Fruit fly (Drosophila melanogaster) whole organism, embryonic: ENCODE data around the gene Obp73a.
A peak's percentile ranks its signal among the peaks of the same experiment; 100 is the strongest.

Source experiments
- Atf-2 ChIP-seq: fragments of 200-800 bp; sonication (Bioruptor generic); optimal IDR thresholded peaks from 2 replicates; lab custom pipeline; 2016; ENCODE audit warnings: missing biosample characterization, missing genetic modification characterization
- B-H1 ChIP-seq: fragments of 200-800 bp; sonication (Bioruptor generic); IDR thresholded peaks from 3 replicates; pipeline ENCODE4 v1.3.6; 2022; ENCODE audit warnings: missing biosample characterization, missing genetic modification characterization
- CG10366 ChIP-seq: fragments of 200-800 bp; sonication (Bioruptor generic); IDR thresholded peaks from 2 replicates; pipeline ENCODE4 v1.3.6; 2022; ENCODE audit warnings: missing biosample characterization, missing genetic modification characterization
- CG11456 ChIP-seq: fragments of 200-800 bp; sonication (Bioruptor generic); IDR thresholded peaks from 3 replicates; pipeline ENCODE4 v1.3.6; 2022; ENCODE audit warnings: missing biosample characterization, missing genetic modification characterization
- CG12391 ChIP-seq: fragments of 200-800 bp; sonication (Bioruptor generic); optimal IDR thresholded peaks from 3 replicates; lab custom pipeline; 2018; ENCODE audit warnings: missing biosample characterization, mild to moderate bottlenecking, missing genetic modification characterization, moderate library complexity
- CG15696 ChIP-seq: fragments of 200-800 bp; sonication (Bioruptor generic); optimal IDR thresholded peaks from 2 replicates; lab custom pipeline; 2019; ENCODE audit warnings: missing biosample characterization, mild to moderate bottlenecking, missing genetic modification characterization, moderate library complexity
- CG18011 ChIP-seq: fragments of 200-800 bp; sonication (Bioruptor generic); optimal IDR thresholded peaks from 2 replicates; lab custom pipeline; 2017; ENCODE audit warnings: missing biosample characterization, missing genetic modification characterization, mild to moderate bottlenecking, moderate library complexity, missing genotype
- CG2712 ChIP-seq: fragments of 200-800 bp; optimal IDR thresholded peaks from 3 replicates; lab custom pipeline; 2019; ENCODE audit warnings: missing biosample characterization, mild to moderate bottlenecking, missing genetic modification characterization, moderate library complexity
- CG42726 ChIP-seq: fragments of 200-800 bp; sonication (Bioruptor generic); IDR thresholded peaks from 2 replicates; pipeline ENCODE4 v1.3.6; 2022; ENCODE audit warnings: missing biosample characterization, missing genetic modification characterization; ENCODE audit not compliant: partially characterized antibody
- CG5180 ChIP-seq: fragments of 200-800 bp; sonication (Bioruptor generic); optimal IDR thresholded peaks from 3 replicates; lab custom pipeline; 2017; ENCODE audit warnings: missing biosample characterization, missing genetic modification characterization, mild to moderate bottlenecking, moderate library complexity, missing genetic modification reagents
- CG6254 ChIP-seq: fragments of 200-800 bp; sonication (Bioruptor generic); optimal IDR thresholded peaks from 3 replicates; lab custom pipeline; 2017; ENCODE audit warnings: mild to moderate bottlenecking, missing biosample characterization, missing genetic modification reagents, missing genetic modification characterization
- CG6689 ChIP-seq: fragments of 200-800 bp; sonication (Bioruptor generic); IDR thresholded peaks from 2 replicates; pipeline ENCODE4 v1.3.6; 2022; ENCODE audit warnings: missing biosample characterization, missing genetic modification characterization
- CG6854 ChIP-seq: fragments of 200-800 bp; sonication (Bioruptor generic); optimal IDR thresholded peaks from 3 replicates; lab custom pipeline; 2017; ENCODE audit warnings: missing biosample characterization, mild to moderate bottlenecking, missing genetic modification characterization
- CG7271 ChIP-seq: fragments of 200-800 bp; sonication (Bioruptor generic); optimal IDR thresholded peaks from 2 replicates; lab custom pipeline; 2018; ENCODE audit warnings: missing biosample characterization, mild to moderate bottlenecking, missing genetic modification characterization, moderate library complexity
- CG7357 ChIP-seq: fragments of 200-800 bp; sonication (Bioruptor generic); IDR thresholded peaks from 3 replicates; pipeline ENCODE4 v1.3.6; 2022; ENCODE audit warnings: missing biosample characterization, missing genetic modification characterization
- CG7963 ChIP-seq: fragments of 200-800 bp; sonication (Bioruptor generic); IDR thresholded peaks from 3 replicates; pipeline ENCODE4 v1.3.6; 2022; ENCODE audit warnings: missing biosample characterization, missing genetic modification characterization; ENCODE audit not compliant: partially characterized antibody
- CG8388 ChIP-seq: fragments of 200-800 bp; sonication (Bioruptor generic); optimal IDR thresholded peaks from 2 replicates; lab custom pipeline; 2019; ENCODE audit warnings: missing biosample characterization, mild to moderate bottlenecking, missing genetic modification characterization, moderate library complexity
- CG9797 ChIP-seq: fragments of 200-800 bp; sonication (Bioruptor generic); optimal IDR thresholded peaks from 3 replicates; lab custom pipeline; 2018; ENCODE audit warnings: missing biosample characterization, mild to moderate bottlenecking, missing genetic modification characterization
- CkIIα-i1 ChIP-seq: fragments of 200-800 bp; sonication (Bioruptor generic); IDR thresholded peaks from 2 replicates; pipeline ENCODE4 v1.3.6; 2022; ENCODE audit warnings: missing biosample characterization, missing genetic modification characterization
- CoRest ChIP-seq: fragments of 200-800 bp; sonication (Bioruptor generic); optimal IDR thresholded peaks from 3 replicates; lab custom pipeline; 2018; ENCODE audit warnings: missing biosample characterization, mild to moderate bottlenecking, missing genetic modification characterization, moderate library complexity
- Gsc ChIP-seq: fragments of 200-800 bp; sonication (Bioruptor generic); IDR thresholded peaks from 2 replicates; pipeline ENCODE4 v1.3.6; 2022; ENCODE audit warnings: missing biosample characterization, missing genetic modification characterization
- HLH3B ChIP-seq: fragments of 200-800 bp; sonication (Bioruptor generic); IDR thresholded peaks from 2 replicates; pipeline ENCODE4 v1.3.6; 2022; ENCODE audit warnings: missing biosample characterization, missing genetic modification characterization
- Hand ChIP-seq: fragments of 200-800 bp; sonication (Bioruptor generic); optimal IDR thresholded peaks from 2 replicates; lab custom pipeline; 2017; ENCODE audit warnings: mild to moderate bottlenecking, missing biosample characterization, missing genetic modification reagents, missing genetic modification characterization
- Hr78 ChIP-seq, 2 experiments: fragments of 200-800 bp in 1 of 2; fragments of >200 bp in 1 of 2; sonication (Bioruptor generic) in 1 of 2; optimal IDR thresholded peaks; 2 replicates each; lab custom pipeline; 2017 to 2019; ENCODE audit warnings: missing biosample characterization in 2 of 2, missing genetic modification characterization in 2 of 2, mild to moderate bottlenecking in 1 of 2, moderate library complexity in 1 of 2
- MBD-R2 ChIP-seq: fragments of 200-800 bp; sonication (Bioruptor generic); IDR thresholded peaks from 2 replicates; pipeline ENCODE4 v1.3.6; 2022; ENCODE audit warnings: missing biosample characterization, missing genetic modification characterization
- Side ChIP-seq: fragments of 200-800 bp; sonication (Bioruptor generic); optimal IDR thresholded peaks from 2 replicates; lab custom pipeline; 2016; ENCODE audit warnings: missing biosample characterization, missing genetic modification characterization
- Sry-β ChIP-seq: fragments of 200-800 bp; sonication (Bioruptor generic); optimal IDR thresholded peaks from 2 replicates; lab custom pipeline; 2018; ENCODE audit warnings: missing biosample characterization, mild to moderate bottlenecking, missing genetic modification characterization, moderate library complexity
- ac ChIP-seq: fragments of 200-800 bp; sonication (Bioruptor generic); optimal IDR thresholded peaks from 3 replicates; lab custom pipeline; 2017; ENCODE audit warnings: missing biosample characterization, mild to moderate bottlenecking, missing genetic modification characterization
- chif ChIP-seq, 2 experiments: fragments of 200-800 bp; sonication (Bioruptor generic); optimal IDR thresholded peaks; 3 replicates each; lab custom pipeline; 2016; ENCODE audit warnings: missing biosample characterization in 2 of 2, missing genetic modification characterization in 2 of 2
- chinmo ChIP-seq: fragments of 200-800 bp; sonication (Bioruptor generic); IDR thresholded peaks from 4 replicates; pipeline ENCODE4 v1.3.6; 2022; ENCODE audit warnings: missing biosample characterization, missing genetic modification characterization; ENCODE audit not compliant: partially characterized antibody
- dm ChIP-seq: fragments of 200-800 bp; sonication (Bioruptor generic); optimal IDR thresholded peaks from 3 replicates; lab custom pipeline; 2016; ENCODE audit warnings: missing biosample characterization, missing genetic modification characterization
- ems ChIP-seq: fragments of 200-800 bp; sonication (Bioruptor generic); optimal IDR thresholded peaks from 3 replicates; lab custom pipeline; 2016; ENCODE audit warnings: missing biosample characterization, missing genetic modification characterization
- en ChIP-seq: fragments of 200-800 bp; sonication (Bioruptor generic); optimal IDR thresholded peaks from 2 replicates; lab custom pipeline; 2016; ENCODE audit warnings: missing biosample characterization, missing genetic modification characterization
- gce ChIP-seq: fragments of 200-800 bp; sonication (Bioruptor generic); IDR thresholded peaks from 3 replicates; pipeline ENCODE4 v1.3.6; 2022; ENCODE audit warnings: missing biosample characterization, missing genetic modification characterization
- ham ChIP-seq: fragments of 200-800 bp; sonication (Bioruptor generic); IDR thresholded peaks from 2 replicates; pipeline ENCODE4 v1.3.6; 2022; ENCODE audit warnings: missing biosample characterization, missing genetic modification characterization
- lola ChIP-seq, 3 experiments: fragments of >200 bp in 2 of 3; fragments of 200-800 bp in 1 of 3; sonication (Bioruptor generic) in 1 of 3; optimal IDR thresholded peaks; 2 replicates each; lab custom pipeline; 2017 to 2019; ENCODE audit warnings: missing biosample characterization in 3 of 3, missing genetic modification characterization in 3 of 3, mild to moderate bottlenecking in 1 of 3, moderate library complexity in 1 of 3
- nerfin-1 ChIP-seq: fragments of 200-800 bp; sonication (Bioruptor generic); optimal IDR thresholded peaks from 3 replicates; lab custom pipeline; 2019; ENCODE audit warnings: missing biosample characterization, mild to moderate bottlenecking, missing genetic modification characterization, moderate library complexity
- nom ChIP-seq: fragments of 200-800 bp; sonication (Bioruptor generic); optimal IDR thresholded peaks from 2 replicates; lab custom pipeline; 2017; ENCODE audit warnings: missing biosample characterization, missing genetic modification characterization, mild to moderate bottlenecking, moderate library complexity, missing genetic modification reagents
- pho ChIP-seq: fragments of 200-800 bp; sonication (Bioruptor generic); optimal IDR thresholded peaks from 2 replicates; lab custom pipeline; 2016; ENCODE audit warnings: missing biosample characterization, missing genetic modification characterization
- phol ChIP-seq: fragments of 200-800 bp; sonication (Bioruptor generic); optimal IDR thresholded peaks from 3 replicates; lab custom pipeline; 2018; ENCODE audit warnings: missing biosample characterization, mild to moderate bottlenecking, missing genetic modification characterization, moderate library complexity
- run ChIP-seq: fragments of 200-800 bp; sonication (Bioruptor generic); optimal IDR thresholded peaks from 3 replicates; lab custom pipeline; 2018; ENCODE audit warnings: missing biosample characterization, mild to moderate bottlenecking, missing genetic modification characterization
- sim ChIP-seq: fragments of 200-800 bp; sonication (Bioruptor generic); IDR thresholded peaks from 2 replicates; pipeline ENCODE4 v1.3.6; 2022; ENCODE audit warnings: missing biosample characterization, missing genetic modification characterization
- sr ChIP-seq: fragments of 200-800 bp; sonication (Bioruptor generic); IDR thresholded peaks from 3 replicates; pipeline ENCODE4 v1.3.6; 2022; ENCODE audit warnings: missing biosample characterization, missing genetic modification characterization
- ssp ChIP-seq: fragments of 200-800 bp; sonication (Bioruptor generic); IDR thresholded peaks from 2 replicates; pipeline ENCODE4 v1.3.6; 2022; ENCODE audit warnings: missing biosample characterization, missing genetic modification characterization
- trem ChIP-seq: fragments of 200-800 bp; optimal IDR thresholded peaks from 3 replicates; lab custom pipeline; 2019; ENCODE audit warnings: missing biosample characterization, mild to moderate bottlenecking, missing genetic modification characterization, moderate library complexity
- tup ChIP-seq: fragments of 200-800 bp; sonication (Bioruptor generic); optimal IDR thresholded peaks from 2 replicates; lab custom pipeline; 2016; ENCODE audit warnings: missing biosample characterization, mild to moderate bottlenecking, missing genetic modification characterization, moderate library complexity
- wor ChIP-seq: fragments of 200-800 bp; sonication (Bioruptor generic); IDR thresholded peaks from 2 replicates; pipeline ENCODE4 v1.3.6; 2022; ENCODE audit warnings: missing biosample characterization, missing genetic modification characterization
- yki ChIP-seq: fragments of >200 bp; optimal IDR thresholded peaks from 3 replicates; lab custom pipeline; 2018
- z ChIP-seq: fragments of 200-800 bp; sonication (Bioruptor generic); IDR thresholded peaks from 3 replicates; pipeline ENCODE4 v1.3.6; 2022; ENCODE audit warnings: missing biosample characterization, missing genetic modification characterization

Gene Obp73a

dm6 chr3L:17003251-17004171 is 59.4 kb downstream of the Obp73a start (continued):
- no peak for TF ChIP-seq run
- no peak; the same call in 1 of the 2 replicates for TF ChIP-seq MBD-R2
- TF ChIP-seq Gsc (GFP tag; lab: Robert Waterston, UW): no peak
- no peak for TF ChIP-seq CG11456
- TF ChIP-seq sim (GFP tag; lab: Robert Waterston, UW): no peak
- TF ChIP-seq CG6854: no peak
- no peak for TF ChIP-seq tup (GFP tag; lab: Kevin White, UChicago)
- TF ChIP-seq HLH3B (GFP tag; lab: Robert Waterston, UW): 0 out of 2 replicates have a peak, but pooled peaks have one; percentile 15
- TF ChIP-seq gce: no peak
- no peak for TF ChIP-seq Hr78 (GFP tag; optimal IDR thresholded peaks at IDR 0.05; lab: Kevin White, UChicago)
- no peak for TF ChIP-seq CG18011
- TF ChIP-seq chinmo: peak; percentile 91; the same call in 2 of the 4 replicates
- no peak for TF ChIP-seq B-H1
- TF ChIP-seq Hand (GFP tag; lab: Kevin White, UChicago): no peak
- TF ChIP-seq ems: no peak
- TF ChIP-seq CG12391: no peak
- no peak for TF ChIP-seq pho (GFP tag; lab: Kevin White, UChicago)
- TF ChIP-seq CG7271 (tag; lab: Kevin White, UChicago): no peak
- TF ChIP-seq phol (tag; lab: Kevin White, UChicago): no peak
- no peak for TF ChIP-seq CG7963 (GFP tag; lab: Robert Waterston, UW)
- no peak for TF ChIP-seq CG10366 (GFP tag; lab: Robert Waterston, UW)
- no peak for TF ChIP-seq ham (GFP tag; lab: Robert Waterston, UW)
- TF ChIP-seq dm (GFP tag; lab: Kevin White, UChicago): no peak
- TF ChIP-seq trem (tag; lab: Kevin White, UChicago): no peak
- TF ChIP-seq ssp (GFP tag; lab: Robert Waterston, UW): no peak
- no peak for TF ChIP-seq CG15696 (tag; lab: Kevin White, UChicago)
- TF ChIP-seq CkIIα-i1 (GFP tag; lab: Robert Waterston, UW): no peak
- no peak for TF ChIP-seq Side
- no peak for TF ChIP-seq en (GFP tag; lab: Kevin White, UChicago)
- no peak for TF ChIP-seq chif (GFP tag; optimal IDR thresholded peaks at IDR 0.05; lab: Kevin White, UChicago)
- TF ChIP-seq nerfin-1 (tag; lab: Kevin White, UChicago): no peak
- TF ChIP-seq nom: no peak
- no peak for TF ChIP-seq CG42726
- TF ChIP-seq CoRest (tag; lab: Kevin White, UChicago): no peak
- TF ChIP-seq lola (GFP tag; optimal IDR thresholded peaks at IDR 0.05; lab: Kevin White, UChicago): no peak
- no peak for TF ChIP-seq wor (GFP tag; lab: Robert Waterston, UW)
- peak; percentile 59; the same call in 1 of the 3 replicates for TF ChIP-seq sr (GFP tag; lab: Robert Waterston, UW)
- no peak for TF ChIP-seq Sry-β (GFP tag; lab: Kevin White, UChicago)
- TF ChIP-seq Atf-2: no peak
- TF ChIP-seq CG6689 (GFP tag; lab: Robert Waterston, UW): no peak
- no peak for TF ChIP-seq CG6254 (GFP tag; lab: Kevin White, UChicago)
- no peak for TF ChIP-seq CG5180 (GFP tag; lab: Kevin White, UChicago)
- TF ChIP-seq CG9797 (GFP tag; lab: Kevin White, UChicago): no peak
- TF ChIP-seq z: 0 out of 3 replicates have a peak, but pooled peaks have one; percentile 33
- TF ChIP-seq ac: no peak
- TF ChIP-seq CG8388 (GFP tag; lab: Kevin White, UChicago): no peak
- no peak for TF ChIP-seq CG2712
- TF ChIP-seq yki (lab: Kevin White, UChicago): no peak
- no peak for TF ChIP-seq CG7357 (GFP tag; lab: Robert Waterston, UW)
